Fruit fly (Drosophila melanogaster) whole organism, embryonic: ENCODE results near the gene nmo.

ENCODE experiments used
- Bteb2 ChIP-seq: fragments of 200-800 bp; sonication (Bioruptor generic); optimal IDR thresholded peaks from 2 replicates; lab custom pipeline; 2016; ENCODE audit warnings: missing biosample characterization, missing genetic modification characterization
- CG10565 ChIP-seq: fragments of 200-800 bp; sonication (Bioruptor generic); optimal IDR thresholded peaks from 3 replicates; lab custom pipeline; 2016; ENCODE audit warnings: missing biosample characterization, mild to moderate bottlenecking, missing genetic modification characterization
- CG12071 ChIP-seq: fragments of 200-800 bp; sonication (Bioruptor generic); optimal IDR thresholded peaks from 3 replicates; lab custom pipeline; 2018; ENCODE audit warnings: missing biosample characterization, mild to moderate bottlenecking, missing genetic modification characterization
- CG1233 ChIP-seq: fragments of 200-800 bp; sonication (Bioruptor generic); optimal IDR thresholded peaks from 4 replicates; lab custom pipeline; 2018; ENCODE audit warnings: missing biosample characterization, mild to moderate bottlenecking, missing genetic modification characterization
- CG12769 ChIP-seq: fragments of 200-800 bp; sonication (Bioruptor generic); optimal IDR thresholded peaks from 2 replicates; lab custom pipeline; 2019; ENCODE audit warnings: missing biosample characterization, mild to moderate bottlenecking, missing genetic modification characterization, moderate library complexity
- CG1603 ChIP-seq: fragments of 200-800 bp; sonication (Bioruptor generic); optimal IDR thresholded peaks from 2 replicates; lab custom pipeline; 2019; ENCODE audit warnings: missing biosample characterization, mild to moderate bottlenecking, missing genetic modification characterization, moderate library complexity
- CG4707 ChIP-seq: fragments of 200-800 bp; sonication (Bioruptor generic); optimal IDR thresholded peaks from 2 replicates; lab custom pipeline; 2018; ENCODE audit warnings: missing biosample characterization, mild to moderate bottlenecking, missing genetic modification characterization, moderate library complexity
- CG6765 ChIP-seq: fragments of 200-800 bp; sonication (Bioruptor generic); optimal IDR thresholded peaks from 3 replicates; lab custom pipeline; 2017; ENCODE audit warnings: missing biosample characterization, mild to moderate bottlenecking, missing genetic modification characterization
- CG8359 ChIP-seq: fragments of 200-800 bp; sonication (Bioruptor generic); optimal IDR thresholded peaks from 2 replicates; lab custom pipeline; 2017; ENCODE audit warnings: missing biosample characterization, mild to moderate bottlenecking, missing genetic modification characterization, borderline replicate concordance
- CG8388 ChIP-seq: fragments of 200-800 bp; sonication (Bioruptor generic); optimal IDR thresholded peaks from 2 replicates; lab custom pipeline; 2019; ENCODE audit warnings: missing biosample characterization, mild to moderate bottlenecking, missing genetic modification characterization, moderate library complexity
- CG9437 ChIP-seq: fragments of 200-800 bp; sonication (Bioruptor generic); optimal IDR thresholded peaks from 2 replicates; lab custom pipeline; 2018; ENCODE audit warnings: missing biosample characterization, mild to moderate bottlenecking, missing genetic modification characterization
- CG9876 ChIP-seq: fragments of 200-800 bp; sonication (Bioruptor generic); optimal IDR thresholded peaks from 2 replicates; lab custom pipeline; 2016; ENCODE audit warnings: missing biosample characterization, missing genetic modification characterization
- Camta ChIP-seq: fragments of 200-800 bp; sonication (Bioruptor generic); optimal IDR thresholded peaks from 2 replicates; lab custom pipeline; 2016; ENCODE audit warnings: missing biosample characterization, missing genetic modification characterization
- Dp ChIP-seq: fragments of 200-800 bp; sonication (Bioruptor generic); optimal IDR thresholded peaks from 2 replicates; lab custom pipeline; 2018; ENCODE audit warnings: missing biosample characterization, mild to moderate bottlenecking, missing genetic modification characterization, moderate library complexity
- Eip74EF ChIP-seq, 2 experiments: fragments of 200-800 bp in 1 of 2; fragments of >200 bp in 1 of 2; sonication (Bioruptor generic) in 1 of 2; optimal IDR thresholded peaks; 2 replicates each; lab custom pipeline; 2017 to 2019; ENCODE audit warnings: missing biosample characterization in 2 of 2, missing genetic modification characterization in 2 of 2, mild to moderate bottlenecking in 1 of 2, moderate library complexity in 1 of 2
- Fer2 ChIP-seq: fragments of 200-800 bp; sonication (Bioruptor generic); optimal IDR thresholded peaks from 2 replicates; lab custom pipeline; 2018; ENCODE audit warnings: missing biosample characterization, mild to moderate bottlenecking, missing genetic modification characterization, moderate library complexity
- Hand ChIP-seq: fragments of 200-800 bp; sonication (Bioruptor generic); optimal IDR thresholded peaks from 2 replicates; lab custom pipeline; 2017; ENCODE audit warnings: mild to moderate bottlenecking, missing biosample characterization, missing genetic modification reagents, missing genetic modification characterization
- HmgD ChIP-seq: fragments of 200-800 bp; sonication (Bioruptor generic); optimal IDR thresholded peaks from 3 replicates; lab custom pipeline; 2016; ENCODE audit warnings: missing biosample characterization, missing genetic modification characterization
- Hr78 ChIP-seq, 2 experiments: fragments of 200-800 bp in 1 of 2; fragments of >200 bp in 1 of 2; sonication (Bioruptor generic) in 1 of 2; optimal IDR thresholded peaks; 2 replicates each; lab custom pipeline; 2017 to 2019; ENCODE audit warnings: missing biosample characterization in 2 of 2, missing genetic modification characterization in 2 of 2, mild to moderate bottlenecking in 1 of 2, moderate library complexity in 1 of 2
- Max ChIP-seq: fragments of 200-800 bp; sonication (Bioruptor generic); optimal IDR thresholded peaks from 2 replicates; lab custom pipeline; 2016; ENCODE audit warnings: missing biosample characterization, mild to moderate bottlenecking, missing genetic modification characterization
- NC2β ChIP-seq: fragments of 200-800 bp; sonication (Bioruptor generic); optimal IDR thresholded peaks from 2 replicates; lab custom pipeline; 2016; ENCODE audit warnings: missing biosample characterization, missing genetic modification characterization
- Nf-YC ChIP-seq: fragments of 200-800 bp; optimal IDR thresholded peaks from 3 replicates; lab custom pipeline; 2019; ENCODE audit warnings: missing biosample characterization, mild to moderate bottlenecking, missing genetic modification characterization, moderate library complexity
- Scr ChIP-seq: fragments of 200-800 bp; sonication (Bioruptor generic); IDR thresholded peaks from 2 replicates; pipeline ENCODE4 v1.3.6; 2022; ENCODE audit warnings: missing biosample characterization, missing genetic modification characterization; ENCODE audit not compliant: partially characterized antibody
- Sry-β ChIP-seq: fragments of 200-800 bp; sonication (Bioruptor generic); optimal IDR thresholded peaks from 2 replicates; lab custom pipeline; 2018; ENCODE audit warnings: missing biosample characterization, mild to moderate bottlenecking, missing genetic modification characterization, moderate library complexity
- bcd ChIP-seq: fragments of 200-800 bp; sonication (Bioruptor generic); optimal IDR thresholded peaks from 2 replicates; lab custom pipeline; 2017; ENCODE audit warnings: missing biosample characterization, mild to moderate bottlenecking, missing genetic modification characterization
- bowl ChIP-seq: fragments of 200-800 bp; sonication (Bioruptor generic); IDR thresholded peaks from 2 replicates; pipeline ENCODE4 v1.3.6; 2022; ENCODE audit warnings: missing biosample characterization, missing genetic modification characterization
- cad ChIP-seq: fragments of >200 bp; optimal IDR thresholded peaks from 2 replicates; lab custom pipeline; 2017; ENCODE audit warnings: missing biosample characterization, missing genetic modification characterization
- chinmo ChIP-seq: fragments of 200-800 bp; sonication (Bioruptor generic); IDR thresholded peaks from 4 replicates; pipeline ENCODE4 v1.3.6; 2022; ENCODE audit warnings: missing biosample characterization, missing genetic modification characterization; ENCODE audit not compliant: partially characterized antibody
- chm ChIP-seq: fragments of 200-800 bp; sonication (Bioruptor generic); IDR thresholded peaks from 2 replicates; pipeline ENCODE4 v1.3.6; 2022; ENCODE audit warnings: missing biosample characterization, missing genetic modification characterization
- ci ChIP-seq: fragments of 200-800 bp; sonication (Bioruptor generic); IDR thresholded peaks from 3 replicates; pipeline ENCODE4 v1.3.6; 2022; ENCODE audit warnings: missing biosample characterization, missing genetic modification characterization
- cwo ChIP-seq: fragments of 200-800 bp; sonication (Bioruptor generic); optimal IDR thresholded peaks from 3 replicates; lab custom pipeline; 2017; ENCODE audit warnings: missing biosample characterization, missing genetic modification characterization, mild to moderate bottlenecking, moderate library complexity, missing genetic modification reagents
- dysf ChIP-seq: fragments of 200-800 bp; sonication (Bioruptor generic); IDR thresholded peaks from 3 replicates; pipeline ENCODE4 v1.3.6; 2022; ENCODE audit warnings: missing biosample characterization, missing genetic modification characterization
- esg ChIP-seq: fragments of 200-800 bp; sonication (Bioruptor generic); conservative IDR thresholded peaks from 2 replicates; pipeline ENCODE4 v1.3.6; 2022; ENCODE audit warnings: missing biosample characterization, missing genetic modification characterization
- fd3F ChIP-seq: fragments of 200-800 bp; sonication (Bioruptor generic); optimal IDR thresholded peaks from 2 replicates; lab custom pipeline; 2018; ENCODE audit warnings: missing biosample characterization, mild to moderate bottlenecking, missing genetic modification characterization, moderate library complexity
- fd64A ChIP-seq: fragments of 200-800 bp; sonication (Bioruptor generic); optimal IDR thresholded peaks from 3 replicates; lab custom pipeline; 2018; ENCODE audit warnings: missing biosample characterization, mild to moderate bottlenecking, missing genetic modification characterization
- gcm2 ChIP-seq: fragments of 200-800 bp; sonication (Bioruptor generic); optimal IDR thresholded peaks from 2 replicates; lab custom pipeline; 2016; ENCODE audit warnings: missing biosample characterization, missing genetic modification characterization
- hb ChIP-seq: fragments of 200-800 bp; sonication (Bioruptor generic); IDR thresholded peaks from 3 replicates; pipeline ENCODE4 v1.3.6; 2022; ENCODE audit warnings: missing biosample characterization, missing genetic modification characterization; ENCODE audit not compliant: partially characterized antibody
- org-1 ChIP-seq: fragments of 200-800 bp; sonication (Bioruptor generic); optimal IDR thresholded peaks from 2 replicates; lab custom pipeline; 2017; ENCODE audit warnings: missing biosample characterization, missing genetic modification characterization
- prd ChIP-seq, 3 experiments: fragments of >200 bp in 2 of 3; fragments of 200-800 bp in 1 of 3; sonication (Bioruptor generic) in 1 of 3; optimal IDR thresholded peaks in 2 of 3; IDR thresholded peaks in 1 of 3; 2 replicates in 2 of 3; 3 replicates in 1 of 3; pipeline versions ENCODE4 v1.3.6 to Lab custom; 2017 to 2022; ENCODE audit warnings: missing biosample characterization in 1 of 3, missing genetic modification characterization in 1 of 3
- psq ChIP-seq: fragments of 200-800 bp; sonication (Bioruptor generic); optimal IDR thresholded peaks from 2 replicates; lab custom pipeline; 2017; ENCODE audit warnings: missing biosample characterization, missing genetic modification characterization
- rib ChIP-seq: fragments of 200-800 bp; sonication (Bioruptor generic); IDR thresholded peaks from 2 replicates; pipeline ENCODE4 v1.3.6; 2022; ENCODE audit warnings: missing biosample characterization, missing genetic modification characterization
- ro ChIP-seq: fragments of 200-800 bp; sonication (Bioruptor generic); IDR thresholded peaks from 2 replicates; pipeline ENCODE4 v1.3.6; 2022; ENCODE audit warnings: missing biosample characterization, missing genetic modification characterization
- sisA ChIP-seq: fragments of 200-800 bp; sonication (Bioruptor generic); IDR thresholded peaks from 2 replicates; pipeline ENCODE4 v1.3.6; 2022; ENCODE audit warnings: missing biosample characterization, missing genetic modification characterization
- sna ChIP-seq: fragments of 200-800 bp; sonication (Bioruptor generic); IDR thresholded peaks from 2 replicates; pipeline ENCODE4 v1.3.6; 2022; ENCODE audit warnings: missing biosample characterization, missing genetic modification characterization; ENCODE audit not compliant: partially characterized antibody
- stc ChIP-seq: fragments of 200-800 bp; sonication (Bioruptor generic); IDR thresholded peaks from 2 replicates; pipeline ENCODE4 v1.3.6; 2022; ENCODE audit warnings: missing biosample characterization, missing genetic modification characterization
- stwl ChIP-seq: fragments of 200-800 bp; sonication (Bioruptor generic); optimal IDR thresholded peaks from 3 replicates; lab custom pipeline; 2018; ENCODE audit warnings: missing biosample characterization, mild to moderate bottlenecking, missing genetic modification characterization, moderate library complexity
- twi ChIP-seq: fragments of 200-800 bp; optimal IDR thresholded peaks from 2 replicates; lab custom pipeline; 2019; ENCODE audit warnings: missing biosample characterization, mild to moderate bottlenecking, missing genetic modification characterization, moderate library complexity
- usp ChIP-seq: fragments of >200 bp; optimal IDR thresholded peaks from 2 replicates; lab custom pipeline; 2017; ENCODE audit warnings: missing biosample characterization, missing genetic modification characterization

nmo gene

DNA sequence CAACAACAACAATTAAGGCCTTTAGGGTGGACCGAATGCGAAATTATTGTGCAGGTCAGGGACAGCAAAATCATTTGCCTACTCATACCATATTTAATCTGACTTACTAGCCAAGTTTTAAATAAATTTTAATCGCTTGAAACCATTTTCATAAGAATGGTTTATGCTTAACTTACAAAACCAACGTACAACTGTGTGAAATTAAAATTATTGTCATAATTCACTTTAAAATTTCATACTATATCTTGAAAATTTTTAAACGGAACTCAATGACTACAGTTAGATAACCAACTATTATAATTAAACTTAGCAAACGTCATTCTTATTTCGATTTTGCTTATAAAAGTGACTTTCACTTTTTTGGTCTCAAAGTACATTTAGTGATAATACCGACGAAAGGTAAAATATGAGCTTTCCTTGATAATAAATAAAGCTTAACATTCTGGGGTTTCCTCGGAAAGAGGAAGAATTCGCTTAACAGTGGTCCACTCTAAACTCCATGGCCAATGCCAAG lies 78.0 kb downstream of the nmo start (continued):
- no peak for TF ChIP-seq prd (optimal IDR thresholded peaks at IDR 0.05; lab: Kevin White, UChicago)
- TF ChIP-seq prd (GFP tag; IDR thresholded peaks at IDR 0.05; lab: Robert Waterston, UW) = no peak; the same call in 2 of the 3 replicates
- no peak for TF ChIP-seq Nf-YC (tag; lab: Kevin White, UChicago)
- no peak for TF ChIP-seq CG4707 (GFP tag; lab: Kevin White, UChicago)
- peak; percentile 4 for TF ChIP-seq CG1603 (tag; lab: Kevin White, UChicago)
- no peak for TF ChIP-seq sisA (GFP tag; lab: Robert Waterston, UW)
- TF ChIP-seq hb = no peak
- TF ChIP-seq Eip74EF (GFP tag; optimal IDR thresholded peaks at IDR 0.05; lab: Kevin White, UChicago) = peak in 1 of 2 experiments; percentile 61
- TF ChIP-seq psq = no peak
- TF ChIP-seq Fer2 = no peak
- TF ChIP-seq Hand (GFP tag; lab: Kevin White, UChicago) = no peak
- peak; percentile 49 for TF ChIP-seq bcd (GFP tag; lab: Kevin White, UChicago)
- TF ChIP-seq chm (GFP tag; lab: Robert Waterston, UW) = no peak
- peak; percentile 29 for TF ChIP-seq Camta (GFP tag; lab: Kevin White, UChicago)
- TF ChIP-seq CG8359 = peak; percentile 6
- TF ChIP-seq CG9437 (GFP tag; lab: Kevin White, UChicago) = peak; percentile 53
- TF ChIP-seq cwo = peak; percentile 40
- TF ChIP-seq Max (GFP tag; lab: Kevin White, UChicago) = peak; percentile 13

DNA sequence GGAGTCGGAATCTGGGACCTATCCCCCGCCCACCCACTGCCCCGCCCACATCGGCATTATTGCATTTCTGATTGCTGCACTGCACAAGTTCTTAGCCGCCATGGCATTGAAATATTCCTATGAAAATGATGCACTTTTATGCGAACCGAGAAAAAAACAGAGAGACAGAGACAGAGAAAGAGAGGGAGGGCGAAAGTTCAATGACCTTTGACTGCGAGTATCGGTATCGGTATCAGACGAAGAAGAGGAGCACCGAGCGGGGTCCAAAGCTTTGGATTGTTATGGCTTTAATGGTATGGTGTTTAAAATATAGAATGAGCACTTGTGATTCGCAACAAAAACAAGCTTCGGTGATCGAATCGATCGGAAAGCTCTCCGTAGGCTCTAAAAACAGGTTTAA lies 78.6 kb downstream of the nmo start:
- TF ChIP-seq Bteb2 (no peak), sna (GFP tag; lab: Robert Waterston, UW) (no peak), CG12769 (tag; lab: Kevin White, UChicago) (peak; percentile 32), stwl (tag; lab: Kevin White, UChicago) (no peak), CG1233 (GFP tag; lab: Kevin White, UChicago) (no peak), twi (tag; lab: Kevin White, UChicago) (no peak), CG6765 (no peak), Scr (GFP tag; lab: Robert Waterston, UW) (peak; percentile 15; the same call in 1 of the 2 replicates), ro (GFP tag; lab: Robert Waterston, UW) (no peak), hb (0 out of 3 replicates have a peak, but pooled peaks have one; percentile 13), CG8388 (no peak), CG10565 (GFP tag; lab: Kevin White, UChicago) (no peak), gcm2 (GFP tag; lab: Kevin White, UChicago) (no peak), ci (GFP tag; lab: Robert Waterston, UW) (0 out of 3 replicates have a peak, but pooled peaks have one; percentile 24), CG9876 (GFP tag; lab: Kevin White, UChicago) (no peak), prd (optimal IDR thresholded peaks at IDR 0.05; lab: Kevin White, UChicago) (no peak), prd (GFP tag; IDR thresholded peaks at IDR 0.05; lab: Robert Waterston, UW) (no peak), bowl (GFP tag; lab: Robert Waterston, UW) (no peak), stc (GFP tag; lab: Robert Waterston, UW) (no peak), Sry-β (GFP tag; lab: Kevin White, UChicago) (no peak), HmgD (GFP tag; lab: Kevin White, UChicago) (no peak), NC2β (GFP tag; lab: Kevin White, UChicago) (no peak), usp (GFP tag; lab: Kevin White, UChicago) (no peak), dysf (no peak), rib (GFP tag; lab: Robert Waterston, UW) (no peak), Dp (GFP tag; lab: Kevin White, UChicago) (no peak), org-1 (no peak), CG12071 (GFP tag; lab: Kevin White, UChicago) (no peak), esg (no peak), chinmo (GFP tag; lab: Robert Waterston, UW) (peak; percentile 70; the same call in 1 of the 4 replicates), cad (GFP tag; lab: Kevin White, UChicago) (no peak), Hr78 (GFP tag; optimal IDR thresholded peaks at IDR 0.05; lab: Kevin White, UChicago) (peak in 1 of 2 experiments; percentile 37), fd64A (GFP tag; lab: Kevin White, UChicago) (no peak), fd3F (no peak)
